Worm (Caenorhabditis elegans) whole organism, L3 larva: ENCODE measurements around the gene acp-2.

Source experiments
- ZK546.5 ChIP-seq: sonication (generic microtip); optimal IDR thresholded peaks from 2 replicates; lab custom pipeline; 2017; ENCODE audit warnings: missing biosample characterization, missing genetic modification characterization
- elt-1 ChIP-seq: fragments of 150-350 bp; optimal IDR thresholded peaks from 2 replicates; lab custom pipeline; 2014; ENCODE audit warnings: missing biosample characterization, missing genetic modification characterization
- nhr-237 ChIP-seq: fragments of 150-350 bp; optimal IDR thresholded peaks from 2 replicates; lab custom pipeline; 2014; ENCODE audit warnings: missing biosample characterization, missing genetic modification characterization
- nhr-25 ChIP-seq: sonication (generic microtip); optimal IDR thresholded peaks from 2 replicates; lab custom pipeline; 2017; ENCODE audit warnings: missing biosample characterization, missing genetic modification characterization
- pha-4 ChIP-seq: fragments of 150-350 bp; optimal IDR thresholded peaks from 2 replicates; lab custom pipeline; 2014; ENCODE audit warnings: missing biosample characterization, missing genetic modification reagents, missing genetic modification characterization

Gene acp-2

DNA sequence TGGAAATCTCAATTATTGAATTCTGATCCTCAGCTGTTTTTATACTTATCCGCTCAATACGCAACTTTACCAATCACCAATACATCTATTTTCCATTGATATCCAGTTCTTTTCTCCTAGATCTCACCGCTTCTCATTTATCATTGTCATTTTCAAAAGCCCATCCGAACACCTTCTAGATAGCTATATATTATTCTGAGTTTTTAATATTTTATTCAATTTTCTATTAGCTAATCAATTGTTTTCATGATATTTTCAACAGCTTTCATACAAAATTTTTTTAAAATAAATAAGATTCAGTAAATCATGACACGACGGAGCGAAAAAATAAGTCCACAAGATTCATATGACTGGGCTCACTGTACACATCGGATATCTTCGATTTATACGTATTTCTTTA is 50.7 kb downstream of the acp-2 start, which contains the start of gene F49E12.12:
TSS of gene F49E12.12 (plus strand) at position 301 of the 400 bp plus-strand sequence.
- no peak for TF ChIP-seq nhr-237

DNA sequence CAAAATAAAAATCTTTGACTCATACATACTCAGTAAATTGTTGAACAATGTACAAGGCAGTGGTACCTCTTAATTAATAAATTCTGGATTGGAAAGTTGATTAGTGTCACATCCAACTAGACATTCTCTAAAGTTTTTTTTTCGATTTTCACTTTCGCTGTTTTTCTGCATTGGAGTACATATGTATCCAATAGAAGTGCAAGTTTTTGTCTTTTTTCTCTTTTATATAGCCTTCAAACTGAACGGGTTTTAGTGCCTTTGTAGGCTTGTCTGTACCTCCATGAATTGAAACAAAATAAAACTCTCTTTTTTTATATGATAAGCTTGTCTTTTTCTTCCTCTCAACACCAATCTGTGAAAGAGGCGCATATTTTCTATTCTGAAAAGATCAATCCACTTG is 51.7 kb downstream of the acp-2 start:
- no peak for TF ChIP-seq pha-4 (tag; lab: Kevin White, UChicago)
- no peak for TF ChIP-seq ZK546.5
- peak; percentile 55 for TF ChIP-seq nhr-25 (tag; lab: Kevin White, UChicago)
- no peak for TF ChIP-seq elt-1 (tag; lab: Kevin White, UChicago)
